Fruit fly (Drosophila melanogaster) whole organism, embryonic: ENCODE results near the gene Rnp4F.

Source experiments
- Blimp-1 ChIP-seq: fragments of 200-800 bp; sonication (Bioruptor generic); optimal IDR thresholded peaks from 3 replicates; lab custom pipeline; 2018; ENCODE audit warnings: missing biosample characterization, missing genetic modification characterization, mild to moderate bottlenecking, moderate library complexity, missing genetic modification reagents
- CG11456 ChIP-seq: fragments of 200-800 bp; sonication (Bioruptor generic); IDR thresholded peaks from 3 replicates; pipeline ENCODE4 v1.3.6; 2022; ENCODE audit warnings: missing biosample characterization, missing genetic modification characterization
- CG12071 ChIP-seq: fragments of 200-800 bp; sonication (Bioruptor generic); optimal IDR thresholded peaks from 3 replicates; lab custom pipeline; 2018; ENCODE audit warnings: missing biosample characterization, mild to moderate bottlenecking, missing genetic modification characterization
- CG14014 ChIP-seq: fragments of 200-800 bp; sonication (Bioruptor generic); IDR thresholded peaks from 2 replicates; pipeline ENCODE4 v1.3.6; 2022; ENCODE audit warnings: missing biosample characterization, missing genetic modification characterization
- CG4424 ChIP-seq: fragments of 200-800 bp; sonication (Bioruptor generic); optimal IDR thresholded peaks from 3 replicates; lab custom pipeline; 2016; ENCODE audit warnings: missing biosample characterization, missing genetic modification characterization
- CG6272 ChIP-seq: fragments of 200-800 bp; sonication (Bioruptor generic); IDR thresholded peaks from 2 replicates; pipeline ENCODE4 v1.3.6; 2022; ENCODE audit warnings: missing biosample characterization, missing genetic modification characterization
- CG6813 ChIP-seq: fragments of 200-800 bp; sonication (Bioruptor generic); optimal IDR thresholded peaks from 2 replicates; lab custom pipeline; 2017; ENCODE audit warnings: missing biosample characterization, missing genetic modification characterization, mild to moderate bottlenecking, moderate library complexity, missing genetic modification reagents
- CG7963 ChIP-seq: fragments of 200-800 bp; sonication (Bioruptor generic); IDR thresholded peaks from 3 replicates; pipeline ENCODE4 v1.3.6; 2022; ENCODE audit warnings: missing biosample characterization, missing genetic modification characterization; ENCODE audit not compliant: partially characterized antibody
- Dp ChIP-seq: fragments of 200-800 bp; sonication (Bioruptor generic); optimal IDR thresholded peaks from 2 replicates; lab custom pipeline; 2018; ENCODE audit warnings: missing biosample characterization, mild to moderate bottlenecking, missing genetic modification characterization, moderate library complexity
- Drgx ChIP-seq: fragments of 200-800 bp; sonication (Bioruptor generic); IDR thresholded peaks from 2 replicates; pipeline ENCODE4 v1.3.6; 2022; ENCODE audit warnings: missing biosample characterization, missing genetic modification characterization
- Hmr ChIP-seq: fragments of 200-800 bp; sonication (Bioruptor generic); optimal IDR thresholded peaks from 3 replicates; lab custom pipeline; 2017; ENCODE audit warnings: mild to moderate bottlenecking, missing biosample characterization, missing genetic modification reagents, missing genetic modification characterization
- Med ChIP-seq: fragments of 200-800 bp; sonication (Bioruptor generic); peaks from one replicate; lab custom pipeline; 2016; ENCODE audit warnings: missing biosample characterization, missing genetic modification characterization, mild to moderate bottlenecking, inconsistent platforms, moderate library complexity
- Nf-YA ChIP-seq: fragments of 200-800 bp; sonication (Bioruptor generic); IDR thresholded peaks from 2 replicates; pipeline ENCODE4 v1.3.6; 2022; ENCODE audit warnings: missing biosample characterization, missing genetic modification characterization
- Nf-YC ChIP-seq: fragments of 200-800 bp; optimal IDR thresholded peaks from 3 replicates; lab custom pipeline; 2019; ENCODE audit warnings: missing biosample characterization, mild to moderate bottlenecking, missing genetic modification characterization, moderate library complexity
- NfI ChIP-seq: fragments of 200-800 bp; sonication (Bioruptor generic); optimal IDR thresholded peaks from 3 replicates; lab custom pipeline; 2018; ENCODE audit warnings: missing biosample characterization, mild to moderate bottlenecking, missing genetic modification characterization, moderate library complexity
- Scr ChIP-seq: fragments of 200-800 bp; sonication (Bioruptor generic); IDR thresholded peaks from 2 replicates; pipeline ENCODE4 v1.3.6; 2022; ENCODE audit warnings: missing biosample characterization, missing genetic modification characterization; ENCODE audit not compliant: partially characterized antibody
- Six4 ChIP-seq: fragments of 200-800 bp; sonication (Bioruptor generic); optimal IDR thresholded peaks from 2 replicates; lab custom pipeline; 2016; ENCODE audit warnings: missing biosample characterization, missing genetic modification characterization
- Ssrp ChIP-seq: fragments of 200-800 bp; sonication (Bioruptor generic); optimal IDR thresholded peaks from 2 replicates; lab custom pipeline; 2018; ENCODE audit warnings: missing biosample characterization, mild to moderate bottlenecking, missing genetic modification characterization, moderate library complexity
- Stat92E ChIP-seq, 3 experiments: fragments of >200 bp in 2 of 3; fragments of 200-800 bp in 1 of 3; sonication (Bioruptor generic) in 1 of 3; optimal IDR thresholded peaks; 2 replicates each; lab custom pipeline; 2017 to 2019; ENCODE audit warnings: missing biosample characterization in 3 of 3, missing genetic modification characterization in 3 of 3, mild to moderate bottlenecking in 1 of 3, moderate library complexity in 1 of 3
- Vsx1 ChIP-seq: fragments of 200-800 bp; sonication (Bioruptor generic); optimal IDR thresholded peaks from 2 replicates; lab custom pipeline; 2017; ENCODE audit warnings: missing biosample characterization, mild to moderate bottlenecking, missing genetic modification characterization, missing genetic modification reagents
- ara ChIP-seq: fragments of 200-800 bp; sonication (Bioruptor generic); IDR thresholded peaks from 2 replicates; pipeline ENCODE4 v1.3.6; 2022; ENCODE audit warnings: missing biosample characterization, missing genetic modification characterization
- bsh ChIP-seq, 2 experiments: fragments of 200-800 bp; sonication (Bioruptor generic); optimal IDR thresholded peaks; 2 replicates each; lab custom pipeline; 2017 to 2018; ENCODE audit warnings: mild to moderate bottlenecking in 2 of 2, missing biosample characterization in 2 of 2, missing genetic modification characterization in 2 of 2, moderate library complexity in 1 of 2
- cg ChIP-seq: fragments of 200-800 bp; sonication (Bioruptor generic); optimal IDR thresholded peaks from 3 replicates; lab custom pipeline; 2019; ENCODE audit warnings: missing biosample characterization, mild to moderate bottlenecking, missing genetic modification characterization, moderate library complexity
- chm ChIP-seq: fragments of 200-800 bp; sonication (Bioruptor generic); IDR thresholded peaks from 2 replicates; pipeline ENCODE4 v1.3.6; 2022; ENCODE audit warnings: missing biosample characterization, missing genetic modification characterization
- en ChIP-seq: fragments of 200-800 bp; sonication (Bioruptor generic); optimal IDR thresholded peaks from 2 replicates; lab custom pipeline; 2016; ENCODE audit warnings: missing biosample characterization, missing genetic modification characterization
- kni ChIP-seq: fragments of 200-800 bp; sonication (Bioruptor generic); optimal IDR thresholded peaks from 3 replicates; lab custom pipeline; 2017; ENCODE audit warnings: mild to moderate bottlenecking, missing biosample characterization, missing genetic modification reagents, missing genetic modification characterization
- lilli ChIP-seq: fragments of 200-800 bp; sonication (Bioruptor generic); optimal IDR thresholded peaks from 3 replicates; lab custom pipeline; 2016; ENCODE audit warnings: missing biosample characterization, missing genetic modification characterization
- nom ChIP-seq: fragments of 200-800 bp; sonication (Bioruptor generic); optimal IDR thresholded peaks from 2 replicates; lab custom pipeline; 2017; ENCODE audit warnings: missing biosample characterization, missing genetic modification characterization, mild to moderate bottlenecking, moderate library complexity, missing genetic modification reagents
- pros ChIP-seq: fragments of 200-800 bp; sonication (Bioruptor generic); optimal IDR thresholded peaks from 3 replicates; lab custom pipeline; 2019; ENCODE audit warnings: missing biosample characterization, mild to moderate bottlenecking, missing genetic modification characterization, moderate library complexity
- scrt ChIP-seq: fragments of 200-800 bp; sonication (Bioruptor generic); optimal IDR thresholded peaks from 2 replicates; lab custom pipeline; 2018; ENCODE audit warnings: missing biosample characterization, mild to moderate bottlenecking, missing genetic modification characterization, moderate library complexity
- sens ChIP-seq: fragments of 200-800 bp; sonication (Bioruptor generic); peaks from one replicate; lab custom pipeline; 2016; ENCODE audit warnings: missing biosample characterization, missing genetic modification characterization
- sens-2 ChIP-seq: fragments of 200-800 bp; sonication (Bioruptor generic); IDR thresholded peaks from 2 replicates; pipeline ENCODE4 v1.3.6; 2022; ENCODE audit warnings: missing biosample characterization, missing genetic modification characterization
- seq ChIP-seq: fragments of 200-800 bp; sonication (Bioruptor generic); IDR thresholded peaks from 2 replicates; pipeline ENCODE4 v1.3.6; 2022; ENCODE audit warnings: missing biosample characterization, missing genetic modification characterization
- stc ChIP-seq: fragments of 200-800 bp; sonication (Bioruptor generic); IDR thresholded peaks from 2 replicates; pipeline ENCODE4 v1.3.6; 2022; ENCODE audit warnings: missing biosample characterization, missing genetic modification characterization
- stwl ChIP-seq: fragments of 200-800 bp; sonication (Bioruptor generic); optimal IDR thresholded peaks from 3 replicates; lab custom pipeline; 2018; ENCODE audit warnings: missing biosample characterization, mild to moderate bottlenecking, missing genetic modification characterization, moderate library complexity
- usp ChIP-seq: fragments of >200 bp; optimal IDR thresholded peaks from 2 replicates; lab custom pipeline; 2017; ENCODE audit warnings: missing biosample characterization, missing genetic modification characterization
- wek ChIP-seq: fragments of 200-800 bp; sonication (Bioruptor generic); optimal IDR thresholded peaks from 3 replicates; lab custom pipeline; 2018; ENCODE audit warnings: missing biosample characterization, mild to moderate bottlenecking, missing genetic modification characterization, moderate library complexity
- yki ChIP-seq: fragments of >200 bp; optimal IDR thresholded peaks from 3 replicates; lab custom pipeline; 2018

The Rnp4F gene

DNA sequence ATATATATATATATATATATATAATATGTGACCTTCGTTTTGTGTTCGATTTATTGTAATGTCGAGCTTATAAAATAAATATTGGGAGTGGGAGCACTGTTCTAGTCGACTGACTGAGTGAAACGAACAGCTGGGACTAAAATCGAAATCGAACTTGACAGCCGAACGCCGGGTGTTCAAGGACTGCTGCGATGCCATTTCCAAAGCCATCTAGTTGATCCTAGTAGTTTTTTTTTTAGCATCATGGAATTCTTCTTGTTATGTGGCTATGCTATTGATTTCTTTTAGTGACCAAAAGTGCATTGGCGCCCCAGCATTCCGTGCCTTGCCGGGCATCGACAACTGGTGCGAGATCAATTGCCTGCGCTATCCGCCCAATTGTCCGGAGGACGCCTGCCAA lies 16.9 kb downstream of the Rnp4F start, which contains the start of gene CG3323:
Gene CG3323 (minus strand): TSS at position 101 of the 400 bp plus-strand sequence.
- no peak for TF ChIP-seq lilli
- TF ChIP-seq NfI (GFP tag; lab: Kevin White, UChicago): no peak
- no peak for TF ChIP-seq Dp
- no peak for TF ChIP-seq Drgx (GFP tag; lab: Robert Waterston, UW)
- TF ChIP-seq usp (GFP tag; lab: Kevin White, UChicago): no peak
- no peak for TF ChIP-seq CG6272 (GFP tag; lab: Robert Waterston, UW)
- no peak for TF ChIP-seq cg
- TF ChIP-seq stc (GFP tag; lab: Robert Waterston, UW): no peak
- no peak for TF ChIP-seq Ssrp (tag; lab: Kevin White, UChicago)
- no peak for TF ChIP-seq sens-2 (GFP tag; lab: Robert Waterston, UW)
- no peak for TF ChIP-seq Vsx1
- TF ChIP-seq Six4 (GFP tag; lab: Kevin White, UChicago): no peak
- no peak for TF ChIP-seq Hmr (GFP tag; lab: Kevin White, UChicago)
- TF ChIP-seq Blimp-1 (GFP tag; lab: Kevin White, UChicago): no peak
- TF ChIP-seq en: no peak
- TF ChIP-seq wek (GFP tag; lab: Kevin White, UChicago): no peak
- no peak for TF ChIP-seq yki (lab: Kevin White, UChicago)

DNA sequence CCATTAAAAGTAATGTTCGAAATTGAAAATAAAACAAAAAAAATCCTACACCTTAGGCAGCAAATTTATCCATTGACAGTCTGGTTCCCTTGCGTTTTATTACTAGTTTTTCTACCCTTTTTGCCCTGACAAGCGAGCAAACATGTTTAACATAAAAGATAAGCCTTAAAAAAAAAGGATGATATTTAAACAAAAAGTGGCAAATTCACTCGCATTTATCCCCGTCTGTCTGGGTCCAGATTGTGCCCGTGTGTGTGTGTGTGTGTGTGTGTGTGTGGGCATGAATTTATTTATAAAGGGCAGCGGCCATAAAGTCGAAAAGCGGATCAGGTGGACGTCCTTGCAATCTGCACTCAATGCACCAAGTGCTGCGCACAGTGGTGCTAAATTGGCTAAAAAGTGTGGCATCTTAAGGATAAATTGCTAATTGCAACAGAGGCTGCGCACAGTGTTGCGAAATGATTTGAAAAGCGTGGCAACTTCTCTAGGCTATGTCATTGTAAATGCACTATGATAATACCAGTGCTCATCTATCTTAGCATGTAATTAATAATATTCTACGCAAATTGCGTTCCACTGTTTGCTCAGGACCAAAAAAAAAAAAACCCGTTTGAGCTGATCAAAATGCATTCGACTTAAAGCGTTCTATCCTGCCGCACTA lies 21.7 kb downstream of the Rnp4F start:
- TF ChIP-seq CG7963 (GFP tag; lab: Robert Waterston, UW) (0 out of 3 replicates have a peak, but pooled peaks have one; percentile 23), ara (GFP tag; lab: Robert Waterston, UW) (no peak), Nf-YC (tag; lab: Kevin White, UChicago) (no peak), Scr (no peak), sens (GFP tag; lab: Kevin White, UChicago) (peak; percentile 35), kni (GFP tag; lab: Kevin White, UChicago) (no peak), stwl (tag; lab: Kevin White, UChicago) (peak; percentile 9), seq (no peak), CG11456 (GFP tag; lab: Robert Waterston, UW) (no peak), nom (GFP tag; lab: Kevin White, UChicago) (peak; percentile 60), bsh (GFP tag; optimal IDR thresholded peaks at IDR 0.05; lab: Kevin White, UChicago) (peak in 1 of 2 experiments; percentile 26), Stat92E (GFP tag; optimal IDR thresholded peaks at IDR 0.05; lab: Kevin White, UChicago) (no peak)

DNA sequence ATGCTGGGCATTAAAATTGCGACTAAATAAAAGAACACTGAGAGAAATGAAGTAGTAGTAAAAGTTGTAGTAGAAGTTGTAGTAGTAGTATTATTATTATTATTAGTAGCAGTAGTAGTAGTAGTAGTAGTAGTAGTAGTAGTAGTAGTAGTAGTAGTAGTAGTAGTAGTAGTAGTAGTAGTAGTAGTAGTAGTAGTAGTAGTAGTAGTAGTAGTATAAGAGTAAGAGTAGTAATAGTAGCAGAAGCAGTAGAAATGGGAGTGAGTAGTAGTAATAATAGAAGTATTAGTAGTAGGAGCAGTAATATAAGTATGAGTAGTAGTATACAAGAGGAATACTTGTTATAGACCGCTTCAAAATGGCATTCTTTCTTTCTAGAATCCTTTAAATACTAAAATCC lies 22.5 kb downstream of the Rnp4F start:
- TF ChIP-seq CG4424 (GFP tag; lab: Kevin White, UChicago): peak; percentile 95
- no peak for TF ChIP-seq CG12071 (GFP tag; lab: Kevin White, UChicago)

DNA sequence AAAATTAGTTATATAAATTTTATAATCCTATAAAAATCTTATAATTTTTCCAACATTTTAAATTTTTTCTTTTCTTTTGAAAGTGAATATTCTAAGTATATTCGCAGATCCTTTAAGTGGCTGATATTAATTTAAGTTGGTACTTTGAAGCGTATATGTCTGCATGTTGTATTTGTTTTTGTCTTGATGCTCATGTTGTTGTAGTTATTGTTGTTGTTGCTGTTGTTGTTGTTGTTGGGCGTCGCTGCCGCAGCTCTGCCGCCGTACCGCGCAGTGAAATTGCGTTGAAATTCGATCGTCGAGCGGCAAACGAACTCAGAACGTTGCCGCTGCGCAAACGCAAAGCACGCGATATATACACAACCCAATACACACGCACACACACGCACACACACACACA lies 26.7 kb downstream of the Rnp4F start, which contains the start of gene CG42749:
Gene CG42749 (plus strand): TSS at position 301 of the 400 bp plus-strand sequence.
- no peak for TF ChIP-seq CG14014
- TF ChIP-seq CG6813 (GFP tag; lab: Kevin White, UChicago): no peak
- no peak for TF ChIP-seq Nf-YA (GFP tag; lab: Robert Waterston, UW)
- TF ChIP-seq scrt (GFP tag; lab: Kevin White, UChicago): no peak
- TF ChIP-seq stwl (tag; lab: Kevin White, UChicago): no peak
- TF ChIP-seq Med (GFP tag; lab: Kevin White, UChicago): no peak
- no peak for TF ChIP-seq pros (GFP tag; lab: Kevin White, UChicago)
- TF ChIP-seq chm: no peak
- TF ChIP-seq, all 482 proteins: peak for 0
